Worm (Caenorhabditis elegans): ENCODE results near the gene C43H6.4.

DNA sequence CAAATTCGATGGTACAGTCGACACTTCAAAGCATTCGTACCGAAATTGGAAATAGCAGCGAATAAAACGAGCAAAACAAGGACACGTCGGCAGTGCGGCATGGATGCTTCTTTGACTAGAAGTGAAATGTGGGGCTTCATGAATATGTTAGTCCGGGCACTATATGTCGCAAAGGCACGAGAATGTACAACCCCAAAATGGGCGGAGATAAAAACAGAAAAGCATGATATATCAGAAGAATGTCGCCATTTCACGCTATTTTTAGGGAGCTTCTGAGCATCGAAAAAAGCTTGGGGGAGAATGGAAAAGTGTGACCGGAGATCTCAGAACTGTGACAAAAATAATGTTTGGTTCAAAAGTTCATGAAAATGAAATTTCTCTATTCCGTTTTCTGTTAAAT is 39.5 kb downstream of the C43H6.4 start, which contains the start of gene T07D1.3:
- TF ChIP-seq lsy-12 (tag; optimal IDR thresholded peaks at IDR 0.05) (no peak), unc-62 (GFP tag; optimal IDR thresholded peaks at IDR 0.05) (no peak), nhr-237 (tag; optimal IDR thresholded peaks at IDR 0.05) (no peak), snpc-4 (tag; optimal IDR thresholded peaks at IDR 0.05) (no peak), ceh-28 (tag; optimal IDR thresholded peaks at IDR 0.05) (no peak), sea-2 (GFP tag; optimal IDR thresholded peaks at IDR 0.05) (no peak), fkh-10 (GFP tag; optimal IDR thresholded peaks at IDR 0.05) (no peak), nhr-43 (tag; optimal IDR thresholded peaks at IDR 0.05; ENCODE audit: poor library complexity, severe bottlenecking) (no peak)

Data from whole organism, L3 larva.